Fruit fly (Drosophila melanogaster) whole organism, embryonic: ENCODE results near the gene CG5376.
A peak's percentile ranks its signal among the peaks of the same experiment; 100 is the strongest.

Experiments
- B-H2 ChIP-seq: fragments of 200-800 bp; sonication (Bioruptor generic); optimal IDR thresholded peaks from 2 replicates; lab custom pipeline; 2018; ENCODE audit warnings: missing biosample characterization, mild to moderate bottlenecking, missing genetic modification characterization
- CG10267 ChIP-seq: fragments of 200-800 bp; sonication (Bioruptor generic); optimal IDR thresholded peaks from 2 replicates; lab custom pipeline; 2018; ENCODE audit warnings: missing biosample characterization, mild to moderate bottlenecking, missing genetic modification characterization, moderate library complexity
- CG10431 ChIP-seq: fragments of 200-800 bp; sonication (Bioruptor generic); optimal IDR thresholded peaks from 3 replicates; lab custom pipeline; 2018; ENCODE audit warnings: missing biosample characterization, mild to moderate bottlenecking, missing genetic modification characterization
- CG10543 ChIP-seq: fragments of 200-800 bp; sonication (Bioruptor generic); optimal IDR thresholded peaks from 3 replicates; lab custom pipeline; 2017; ENCODE audit warnings: missing biosample characterization, mild to moderate bottlenecking, missing genetic modification characterization, moderate library complexity
- CG11247 ChIP-seq: fragments of 200-800 bp; sonication (Bioruptor generic); IDR thresholded peaks from 2 replicates; pipeline ENCODE4 v1.3.6; 2022; ENCODE audit warnings: missing biosample characterization, missing genetic modification characterization
- CG12299 ChIP-seq: fragments of 200-800 bp; sonication (Bioruptor generic); optimal IDR thresholded peaks from 2 replicates; lab custom pipeline; 2018; ENCODE audit warnings: missing biosample characterization, mild to moderate bottlenecking, missing genetic modification characterization
- CG13894 ChIP-seq: fragments of 200-800 bp; sonication (Bioruptor generic); optimal IDR thresholded peaks from 3 replicates; lab custom pipeline; 2018; ENCODE audit warnings: missing biosample characterization, mild to moderate bottlenecking, missing genetic modification characterization, moderate library complexity
- CG1647 ChIP-seq: fragments of 200-800 bp; sonication (Bioruptor generic); optimal IDR thresholded peaks from 3 replicates; lab custom pipeline; 2016; ENCODE audit warnings: missing biosample characterization, missing genetic modification characterization
- CG17328 ChIP-seq: fragments of 200-800 bp; sonication (Bioruptor generic); IDR thresholded peaks from 2 replicates; pipeline ENCODE4 v1.3.6; 2022; ENCODE audit warnings: missing biosample characterization, missing genetic modification characterization
- CG18476 ChIP-seq: fragments of 200-800 bp; sonication (Bioruptor generic); optimal IDR thresholded peaks from 2 replicates; lab custom pipeline; 2016; ENCODE audit warnings: missing biosample characterization, mild to moderate bottlenecking, missing genetic modification characterization
- CG2120 ChIP-seq: fragments of 200-800 bp; sonication (Bioruptor generic); optimal IDR thresholded peaks from 3 replicates; lab custom pipeline; 2016; ENCODE audit warnings: missing biosample characterization, missing genetic modification characterization
- CG2202 ChIP-seq: fragments of 200-800 bp; sonication (Bioruptor generic); optimal IDR thresholded peaks from 2 replicates; lab custom pipeline; 2018; ENCODE audit warnings: missing biosample characterization, mild to moderate bottlenecking, missing genetic modification characterization
- CG34376 ChIP-seq: fragments of 200-800 bp; sonication (Bioruptor generic); optimal IDR thresholded peaks from 2 replicates; lab custom pipeline; 2018; ENCODE audit warnings: missing biosample characterization, mild to moderate bottlenecking, missing genetic modification characterization
- CG4404 ChIP-seq: fragments of 200-800 bp; sonication (Bioruptor generic); IDR thresholded peaks from 2 replicates; pipeline ENCODE4 v1.3.6; 2022; ENCODE audit warnings: missing biosample characterization, missing genetic modification characterization
- CG6272 ChIP-seq: fragments of 200-800 bp; sonication (Bioruptor generic); IDR thresholded peaks from 2 replicates; pipeline ENCODE4 v1.3.6; 2022; ENCODE audit warnings: missing biosample characterization, missing genetic modification characterization
- CG6654 ChIP-seq: fragments of 200-800 bp; sonication (Bioruptor generic); optimal IDR thresholded peaks from 2 replicates; lab custom pipeline; 2017; ENCODE audit warnings: missing biosample characterization, mild to moderate bottlenecking, missing genetic modification characterization
- CG6765 ChIP-seq: fragments of 200-800 bp; sonication (Bioruptor generic); optimal IDR thresholded peaks from 3 replicates; lab custom pipeline; 2017; ENCODE audit warnings: missing biosample characterization, mild to moderate bottlenecking, missing genetic modification characterization
- CG7987 ChIP-seq: fragments of 200-800 bp; sonication (Bioruptor generic); optimal IDR thresholded peaks from 2 replicates; lab custom pipeline; 2018; ENCODE audit warnings: missing biosample characterization, mild to moderate bottlenecking, missing genetic modification characterization, moderate library complexity
- CG9932 ChIP-seq: fragments of 200-800 bp; sonication (Bioruptor generic); IDR thresholded peaks from 2 replicates; pipeline ENCODE4 v1.3.6; 2022; ENCODE audit warnings: missing biosample characterization, missing genetic modification characterization
- Deaf1 ChIP-seq: fragments of 200-800 bp; optimal IDR thresholded peaks from 3 replicates; lab custom pipeline; 2019; ENCODE audit warnings: missing biosample characterization, mild to moderate bottlenecking, missing genetic modification characterization, moderate library complexity
- Ets65A ChIP-seq: fragments of 200-800 bp; sonication (Bioruptor generic); peaks from one replicate; lab custom pipeline; 2016; ENCODE audit warnings: missing biosample characterization, missing genetic modification characterization
- HLH4C ChIP-seq: fragments of 200-800 bp; sonication (Bioruptor generic); IDR thresholded peaks from 3 replicates; pipeline ENCODE4 v1.3.6; 2022; ENCODE audit warnings: missing biosample characterization, missing genetic modification characterization; ENCODE audit not compliant: partially characterized antibody
- Hey ChIP-seq: fragments of 200-800 bp; sonication (Bioruptor generic); optimal IDR thresholded peaks from 3 replicates; lab custom pipeline; 2018; ENCODE audit warnings: missing biosample characterization, mild to moderate bottlenecking, missing genetic modification characterization
- Meics ChIP-seq: fragments of 200-800 bp; sonication (Bioruptor generic); optimal IDR thresholded peaks from 2 replicates; lab custom pipeline; 2017; ENCODE audit warnings: missing biosample characterization, mild to moderate bottlenecking, missing genetic modification characterization
- Xbp1 ChIP-seq: fragments of 200-800 bp; sonication (Bioruptor generic); optimal IDR thresholded peaks from 3 replicates; lab custom pipeline; 2016; ENCODE audit warnings: missing biosample characterization, mild to moderate bottlenecking, missing genetic modification characterization
- bowl ChIP-seq: fragments of 200-800 bp; sonication (Bioruptor generic); IDR thresholded peaks from 2 replicates; pipeline ENCODE4 v1.3.6; 2022; ENCODE audit warnings: missing biosample characterization, missing genetic modification characterization
- bsh ChIP-seq, 2 experiments: fragments of 200-800 bp; sonication (Bioruptor generic); optimal IDR thresholded peaks; 2 replicates each; lab custom pipeline; 2017 to 2018; ENCODE audit warnings: mild to moderate bottlenecking in 2 of 2, missing biosample characterization in 2 of 2, missing genetic modification characterization in 2 of 2, moderate library complexity in 1 of 2
- cad ChIP-seq: fragments of >200 bp; optimal IDR thresholded peaks from 2 replicates; lab custom pipeline; 2017; ENCODE audit warnings: missing biosample characterization, missing genetic modification characterization
- cg ChIP-seq: fragments of 200-800 bp; sonication (Bioruptor generic); optimal IDR thresholded peaks from 3 replicates; lab custom pipeline; 2019; ENCODE audit warnings: missing biosample characterization, mild to moderate bottlenecking, missing genetic modification characterization, moderate library complexity
- chinmo ChIP-seq: fragments of 200-800 bp; sonication (Bioruptor generic); IDR thresholded peaks from 4 replicates; pipeline ENCODE4 v1.3.6; 2022; ENCODE audit warnings: missing biosample characterization, missing genetic modification characterization; ENCODE audit not compliant: partially characterized antibody
- ems ChIP-seq: fragments of 200-800 bp; sonication (Bioruptor generic); optimal IDR thresholded peaks from 3 replicates; lab custom pipeline; 2016; ENCODE audit warnings: missing biosample characterization, missing genetic modification characterization
- esg ChIP-seq: fragments of 200-800 bp; sonication (Bioruptor generic); conservative IDR thresholded peaks from 2 replicates; pipeline ENCODE4 v1.3.6; 2022; ENCODE audit warnings: missing biosample characterization, missing genetic modification characterization
- fd64A ChIP-seq: fragments of 200-800 bp; sonication (Bioruptor generic); optimal IDR thresholded peaks from 3 replicates; lab custom pipeline; 2018; ENCODE audit warnings: missing biosample characterization, mild to moderate bottlenecking, missing genetic modification characterization
- gcm ChIP-seq: fragments of 200-800 bp; sonication (Bioruptor generic); optimal IDR thresholded peaks from 2 replicates; lab custom pipeline; 2019; ENCODE audit warnings: missing biosample characterization, mild to moderate bottlenecking, missing genetic modification characterization, moderate library complexity
- gt ChIP-seq: fragments of 200-800 bp; sonication (Bioruptor generic); IDR thresholded peaks from 2 replicates; pipeline ENCODE4 v1.3.6; 2022; ENCODE audit warnings: missing biosample characterization, missing genetic modification characterization
- lab ChIP-seq: fragments of 200-800 bp; sonication (Bioruptor generic); optimal IDR thresholded peaks from 3 replicates; lab custom pipeline; 2017; ENCODE audit warnings: missing biosample characterization, missing genetic modification characterization, mild to moderate bottlenecking, moderate library complexity, missing genetic modification reagents
- luna ChIP-seq: fragments of 200-800 bp; sonication (Bioruptor generic); optimal IDR thresholded peaks from 2 replicates; lab custom pipeline; 2016; ENCODE audit warnings: missing biosample characterization, missing genetic modification characterization
- nmo ChIP-seq: fragments of 200-800 bp; sonication (Bioruptor generic); optimal IDR thresholded peaks from 2 replicates; lab custom pipeline; 2018; ENCODE audit warnings: missing biosample characterization, mild to moderate bottlenecking, missing genetic modification characterization, moderate library complexity
- onecut ChIP-seq: fragments of 200-800 bp; sonication (Bioruptor generic); IDR thresholded peaks from 2 replicates; pipeline ENCODE4 v1.3.6; 2022; ENCODE audit warnings: missing biosample characterization, missing genetic modification characterization
- sd ChIP-seq: fragments of 200-800 bp; sonication (Bioruptor generic); optimal IDR thresholded peaks from 3 replicates; lab custom pipeline; 2018; ENCODE audit warnings: missing biosample characterization, mild to moderate bottlenecking, missing genetic modification characterization, moderate library complexity
- slbo ChIP-seq: fragments of 200-800 bp; sonication (Bioruptor generic); IDR thresholded peaks from 2 replicates; pipeline ENCODE4 v1.3.6; 2022; ENCODE audit warnings: missing biosample characterization, missing genetic modification characterization
- sob ChIP-seq: fragments of 200-800 bp; sonication (Bioruptor generic); IDR thresholded peaks from 2 replicates; pipeline ENCODE4 v1.3.6; 2022; ENCODE audit warnings: missing biosample characterization, missing genetic modification characterization
- sug ChIP-seq: fragments of 200-800 bp; optimal IDR thresholded peaks from 2 replicates; lab custom pipeline; 2019; ENCODE audit warnings: missing biosample characterization, mild to moderate bottlenecking, missing genetic modification characterization, moderate library complexity
- trem ChIP-seq: fragments of 200-800 bp; optimal IDR thresholded peaks from 3 replicates; lab custom pipeline; 2019; ENCODE audit warnings: missing biosample characterization, mild to moderate bottlenecking, missing genetic modification characterization, moderate library complexity
- tup ChIP-seq: fragments of 200-800 bp; sonication (Bioruptor generic); optimal IDR thresholded peaks from 2 replicates; lab custom pipeline; 2016; ENCODE audit warnings: missing biosample characterization, mild to moderate bottlenecking, missing genetic modification characterization, moderate library complexity
- usp ChIP-seq: fragments of >200 bp; optimal IDR thresholded peaks from 2 replicates; lab custom pipeline; 2017; ENCODE audit warnings: missing biosample characterization, missing genetic modification characterization
- wdn ChIP-seq: fragments of 200-800 bp; sonication (Bioruptor generic); IDR thresholded peaks from 2 replicates; pipeline ENCODE4 v1.3.6; 2022; ENCODE audit warnings: missing biosample characterization, missing genetic modification characterization
- zen ChIP-seq: fragments of 200-800 bp; sonication (Bioruptor generic); optimal IDR thresholded peaks from 3 replicates; lab custom pipeline; 2018; ENCODE audit warnings: missing biosample characterization, mild to moderate bottlenecking, missing genetic modification characterization, moderate library complexity
- zen2 ChIP-seq: fragments of 200-800 bp; sonication (Bioruptor generic); IDR thresholded peaks from 3 replicates; pipeline ENCODE4 v1.3.6; 2022; ENCODE audit warnings: missing biosample characterization, missing genetic modification characterization; ENCODE audit not compliant: partially characterized antibody

Gene CG5376

DNA sequence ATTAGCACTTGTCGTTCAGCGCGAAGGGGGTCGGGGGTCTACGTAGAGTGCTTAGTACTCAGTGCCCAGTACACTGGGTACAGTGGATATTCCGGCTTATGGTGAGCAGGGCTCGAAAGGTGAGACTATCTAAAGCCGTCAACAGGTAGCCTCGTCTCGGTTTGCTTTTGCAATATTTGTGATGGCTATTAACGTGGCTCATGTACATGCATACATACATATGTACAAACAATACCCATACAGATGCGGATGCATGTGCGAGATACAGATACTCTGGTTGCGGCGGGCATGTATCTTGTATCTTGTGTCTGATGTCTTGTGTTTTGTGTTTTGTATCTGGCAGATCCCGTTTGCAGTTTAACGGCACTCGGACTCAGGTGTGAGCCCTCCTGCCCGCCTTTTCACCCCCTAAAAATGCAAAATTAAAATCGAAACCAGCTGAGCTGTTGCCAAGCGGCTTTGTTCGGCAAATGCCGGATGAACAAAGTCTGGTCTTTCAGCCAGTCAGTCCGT lies 38.9 kb upstream of the CG5376 start (continued):
- TF ChIP-seq CG6654 (no peak), bsh (GFP tag; optimal IDR thresholded peaks at IDR 0.05; lab: Kevin White, UChicago) (no peak), CG17328 (no peak), zen (tag; lab: Kevin White, UChicago) (peak; percentile 16), CG12299 (tag; lab: Kevin White, UChicago) (no peak), cad (GFP tag; lab: Kevin White, UChicago) (no peak), bowl (GFP tag; lab: Robert Waterston, UW) (0 out of 2 replicates have a peak, but pooled peaks have one; percentile 15), cg (GFP tag; lab: Kevin White, UChicago) (peak; percentile 47), CG10431 (no peak), fd64A (GFP tag; lab: Kevin White, UChicago) (no peak)

DNA sequence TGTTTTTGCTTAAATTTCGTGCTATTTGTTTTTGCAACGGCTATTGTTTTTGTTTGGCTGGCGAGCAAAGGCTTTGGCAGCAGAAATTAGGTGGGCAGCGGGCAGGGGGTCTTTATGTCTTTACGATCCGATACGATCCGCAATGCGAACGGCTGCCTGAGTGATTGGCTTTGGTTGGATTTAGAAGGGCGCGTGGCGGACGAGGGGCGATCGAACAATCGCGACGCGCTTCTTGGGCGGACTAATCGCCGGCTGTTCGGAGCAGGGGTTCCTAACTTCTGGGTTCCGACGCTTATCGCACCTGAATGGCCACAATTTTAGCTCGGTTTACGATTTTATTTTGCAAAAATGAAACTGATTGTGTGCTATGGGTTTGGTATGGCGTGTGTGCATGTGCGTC lies 38.4 kb upstream of the CG5376 start:
- TF ChIP-seq Deaf1 (peak; percentile 58), CG18476 (GFP tag; lab: Kevin White, UChicago) (peak; percentile 83), CG2202 (tag; lab: Kevin White, UChicago) (no peak), esg (GFP tag; lab: Robert Waterston, UW) (no peak), B-H2 (peak; percentile 42), CG13894 (tag; lab: Kevin White, UChicago) (peak; percentile 12), trem (tag; lab: Kevin White, UChicago) (no peak), CG10543 (GFP tag; lab: Kevin White, UChicago) (peak; percentile 85), slbo (GFP tag; lab: Robert Waterston, UW) (peak; percentile 31; the same call in 1 of the 2 replicates), CG7987 (GFP tag; lab: Kevin White, UChicago) (no peak), sd (tag; lab: Kevin White, UChicago) (peak; percentile 81), sug (tag; lab: Kevin White, UChicago) (peak; percentile 87), HLH4C (GFP tag; lab: Robert Waterston, UW) (0 out of 3 replicates have a peak, but pooled peaks have one; percentile 17), chinmo (0 out of 4 replicates have a peak, but pooled peaks have one; percentile 33), gcm (GFP tag; lab: Kevin White, UChicago) (no peak), Xbp1 (no peak), CG6765 (GFP tag; lab: Kevin White, UChicago) (no peak), luna (GFP tag; lab: Kevin White, UChicago) (no peak), tup (GFP tag; lab: Kevin White, UChicago) (no peak), zen2 (GFP tag; lab: Robert Waterston, UW) (peak; percentile 27; the same call in 2 of the 3 replicates), Hey (tag; lab: Kevin White, UChicago) (peak; percentile 82), CG2120 (GFP tag; lab: Kevin White, UChicago) (peak; percentile 2), CG4404 (GFP tag; lab: Robert Waterston, UW) (no peak), sob (GFP tag; lab: Robert Waterston, UW) (0 out of 2 replicates have a peak, but pooled peaks have one; percentile 16), CG1647 (GFP tag; lab: Kevin White, UChicago) (no peak), onecut (GFP tag; lab: Robert Waterston, UW) (no peak), CG34376 (GFP tag; lab: Kevin White, UChicago) (peak; percentile 59), ems (no peak), usp (GFP tag; lab: Kevin White, UChicago) (no peak), CG9932 (GFP tag; lab: Robert Waterston, UW) (peak; percentile 18; the same call in 1 of the 2 replicates), Meics (GFP tag; lab: Kevin White, UChicago) (no peak), nmo (GFP tag; lab: Kevin White, UChicago) (no peak), lab (GFP tag; lab: Kevin White, UChicago) (peak; percentile 1), gt (no peak), wdn (GFP tag; lab: Robert Waterston, UW) (no peak), Ets65A (GFP tag; lab: Kevin White, UChicago) (peak; percentile 36), CG11247 (GFP tag; lab: Robert Waterston, UW) (peak; percentile 34; the same call in 1 of the 2 replicates), CG6272 (GFP tag; lab: Robert Waterston, UW) (no peak), CG10267 (tag; lab: Kevin White, UChicago) (no peak)
